Fruit fly (Drosophila melanogaster) whole organism, embryonic: ENCODE results near the gene arm.

Experiments used
- Abd-B ChIP-seq: fragments of 200-800 bp; sonication (Bioruptor generic); optimal IDR thresholded peaks from 2 replicates; lab custom pipeline; 2018; ENCODE audit warnings: missing biosample characterization, mild to moderate bottlenecking, missing genetic modification characterization, moderate library complexity
- Awh ChIP-seq: fragments of 200-800 bp; sonication (Bioruptor generic); IDR thresholded peaks from 2 replicates; pipeline ENCODE4, ENCODE4 v1.3.6; 2022; ENCODE audit warnings: missing biosample characterization, missing genetic modification characterization
- BtbVII ChIP-seq: fragments of 200-800 bp; sonication (Bioruptor generic); optimal IDR thresholded peaks from 3 replicates; lab custom pipeline; 2017; ENCODE audit warnings: missing biosample characterization, mild to moderate bottlenecking, missing genetic modification characterization
- CG1024 ChIP-seq: fragments of 200-800 bp; sonication (Bioruptor generic); IDR thresholded peaks from 2 replicates; pipeline ENCODE4 v1.3.6; 2022; ENCODE audit warnings: missing biosample characterization, missing genetic modification characterization
- CG10267 ChIP-seq: fragments of 200-800 bp; sonication (Bioruptor generic); optimal IDR thresholded peaks from 2 replicates; lab custom pipeline; 2018; ENCODE audit warnings: missing biosample characterization, mild to moderate bottlenecking, missing genetic modification characterization, moderate library complexity
- CG11085 ChIP-seq: fragments of 200-800 bp; sonication (Bioruptor generic); IDR thresholded peaks from 2 replicates; pipeline ENCODE4 v1.3.6; 2022; ENCODE audit warnings: missing biosample characterization, missing genetic modification characterization
- CG11456 ChIP-seq: fragments of 200-800 bp; sonication (Bioruptor generic); IDR thresholded peaks from 3 replicates; pipeline ENCODE4 v1.3.6; 2022; ENCODE audit warnings: missing biosample characterization, missing genetic modification characterization
- CG13123 ChIP-seq: fragments of 200-800 bp; sonication (Bioruptor generic); optimal IDR thresholded peaks from 2 replicates; lab custom pipeline; 2016; ENCODE audit warnings: missing biosample characterization, missing genetic modification characterization
- CG13894 ChIP-seq: fragments of 200-800 bp; sonication (Bioruptor generic); optimal IDR thresholded peaks from 3 replicates; lab custom pipeline; 2018; ENCODE audit warnings: missing biosample characterization, mild to moderate bottlenecking, missing genetic modification characterization, moderate library complexity
- CG14441 ChIP-seq: fragments of 200-800 bp; sonication (Bioruptor generic); IDR thresholded peaks from 2 replicates; pipeline ENCODE4 v1.3.6; 2022; ENCODE audit warnings: missing biosample characterization, missing genetic modification characterization
- CG14667 ChIP-seq: fragments of 200-800 bp; sonication (Bioruptor generic); IDR thresholded peaks from 2 replicates; pipeline ENCODE4 v1.3.6; 2022; ENCODE audit warnings: missing biosample characterization, missing genetic modification characterization
- CG18619 ChIP-seq: fragments of 200-800 bp; sonication (Bioruptor generic); optimal IDR thresholded peaks from 3 replicates; lab custom pipeline; 2017; ENCODE audit warnings: missing biosample characterization, mild to moderate bottlenecking, missing genetic modification characterization
- CG30020 ChIP-seq: fragments of 200-800 bp; optimal IDR thresholded peaks from 2 replicates; lab custom pipeline; 2019; ENCODE audit warnings: missing biosample characterization, mild to moderate bottlenecking, missing genetic modification characterization, moderate library complexity
- CG33213 ChIP-seq: fragments of 200-800 bp; sonication (Bioruptor generic); optimal IDR thresholded peaks from 3 replicates; lab custom pipeline; 2016; ENCODE audit warnings: missing biosample characterization, missing genetic modification characterization
- CG33557 ChIP-seq: fragments of 200-800 bp; sonication (Bioruptor generic); optimal IDR thresholded peaks from 2 replicates; lab custom pipeline; 2019; ENCODE audit warnings: missing biosample characterization, mild to moderate bottlenecking, missing genetic modification characterization, moderate library complexity
- CG3407 ChIP-seq: fragments of 200-800 bp; sonication (Bioruptor generic); optimal IDR thresholded peaks from 2 replicates; lab custom pipeline; 2018; ENCODE audit warnings: missing biosample characterization, mild to moderate bottlenecking, missing genetic modification characterization
- CG3838 ChIP-seq: fragments of 200-800 bp; sonication (Bioruptor generic); optimal IDR thresholded peaks from 3 replicates; lab custom pipeline; 2016; ENCODE audit warnings: missing biosample characterization, missing genetic modification characterization
- CG4424 ChIP-seq: fragments of 200-800 bp; sonication (Bioruptor generic); optimal IDR thresholded peaks from 3 replicates; lab custom pipeline; 2016; ENCODE audit warnings: missing biosample characterization, missing genetic modification characterization
- CG4854 ChIP-seq: fragments of 200-800 bp; sonication (Bioruptor generic); optimal IDR thresholded peaks from 2 replicates; lab custom pipeline; 2016; ENCODE audit warnings: missing biosample characterization, missing genetic modification characterization, inconsistent platforms
- CG7745 ChIP-seq: fragments of 200-800 bp; sonication (Bioruptor generic); optimal IDR thresholded peaks from 2 replicates; lab custom pipeline; 2018; ENCODE audit warnings: missing biosample characterization, mild to moderate bottlenecking, missing genetic modification characterization, moderate library complexity
- CG8089 ChIP-seq: fragments of 200-800 bp; sonication (Bioruptor generic); optimal IDR thresholded peaks from 3 replicates; lab custom pipeline; 2016; ENCODE audit warnings: missing biosample characterization, missing genetic modification characterization
- CG8359 ChIP-seq: fragments of 200-800 bp; sonication (Bioruptor generic); optimal IDR thresholded peaks from 2 replicates; lab custom pipeline; 2017; ENCODE audit warnings: missing biosample characterization, mild to moderate bottlenecking, missing genetic modification characterization, borderline replicate concordance
- CG9932 ChIP-seq: fragments of 200-800 bp; sonication (Bioruptor generic); IDR thresholded peaks from 2 replicates; pipeline ENCODE4 v1.3.6; 2022; ENCODE audit warnings: missing biosample characterization, missing genetic modification characterization
- Dek ChIP-seq: fragments of 200-800 bp; sonication (Bioruptor generic); optimal IDR thresholded peaks from 3 replicates; lab custom pipeline; 2019; ENCODE audit warnings: missing biosample characterization, mild to moderate bottlenecking, missing genetic modification characterization, moderate library complexity
- E2f1 ChIP-seq: fragments of 200-800 bp; sonication (Bioruptor generic); IDR thresholded peaks from 2 replicates; pipeline ENCODE4 v1.3.6; 2022; ENCODE audit warnings: missing biosample characterization, missing genetic modification characterization
- Ets97D ChIP-seq: fragments of 200-800 bp; sonication (Bioruptor generic); optimal IDR thresholded peaks from 3 replicates; lab custom pipeline; 2016; ENCODE audit warnings: missing biosample characterization, missing genetic modification characterization
- Fer1 ChIP-seq: fragments of 200-800 bp; sonication (Bioruptor generic); optimal IDR thresholded peaks from 2 replicates; lab custom pipeline; 2017; ENCODE audit warnings: missing biosample characterization, mild to moderate bottlenecking, missing genetic modification characterization
- HHEX ChIP-seq: fragments of 200-800 bp; sonication (Bioruptor generic); optimal IDR thresholded peaks from 3 replicates; lab custom pipeline; 2017; ENCODE audit warnings: missing biosample characterization, mild to moderate bottlenecking, missing genetic modification characterization, missing genetic modification reagents
- Hey ChIP-seq: fragments of 200-800 bp; sonication (Bioruptor generic); optimal IDR thresholded peaks from 3 replicates; lab custom pipeline; 2018; ENCODE audit warnings: missing biosample characterization, mild to moderate bottlenecking, missing genetic modification characterization
- Lim3 ChIP-seq: fragments of 200-800 bp; sonication (Bioruptor generic); IDR thresholded peaks from 2 replicates; pipeline ENCODE4 v1.3.6; 2022; ENCODE audit warnings: missing biosample characterization, missing genetic modification characterization
- Lpt ChIP-seq: fragments of >200 bp; optimal IDR thresholded peaks from 2 replicates; lab custom pipeline; 2018; ENCODE audit warnings: missing biosample characterization, missing genetic modification characterization
- Max ChIP-seq: fragments of 200-800 bp; sonication (Bioruptor generic); optimal IDR thresholded peaks from 2 replicates; lab custom pipeline; 2016; ENCODE audit warnings: missing biosample characterization, mild to moderate bottlenecking, missing genetic modification characterization
- NC2β ChIP-seq: fragments of 200-800 bp; sonication (Bioruptor generic); optimal IDR thresholded peaks from 2 replicates; lab custom pipeline; 2016; ENCODE audit warnings: missing biosample characterization, missing genetic modification characterization
- NK7.1 ChIP-seq: fragments of 200-800 bp; sonication (Bioruptor generic); optimal IDR thresholded peaks from 3 replicates; lab custom pipeline; 2016; ENCODE audit warnings: missing biosample characterization, missing genetic modification characterization
- Rx ChIP-seq: fragments of 200-800 bp; sonication (Bioruptor generic); IDR thresholded peaks from 2 replicates; pipeline ENCODE4 v1.3.6; 2022; ENCODE audit warnings: missing biosample characterization, missing genetic modification characterization
- Six4 ChIP-seq: fragments of 200-800 bp; sonication (Bioruptor generic); optimal IDR thresholded peaks from 2 replicates; lab custom pipeline; 2016; ENCODE audit warnings: missing biosample characterization, missing genetic modification characterization
- Sox100B ChIP-seq: fragments of 200-800 bp; sonication (Bioruptor generic); optimal IDR thresholded peaks from 3 replicates; lab custom pipeline; 2018; ENCODE audit warnings: missing biosample characterization, mild to moderate bottlenecking, missing genetic modification characterization
- Sox102F ChIP-seq: fragments of 200-800 bp; sonication (Bioruptor generic); optimal IDR thresholded peaks from 2 replicates; lab custom pipeline; 2018; ENCODE audit warnings: missing biosample characterization, mild to moderate bottlenecking, missing genetic modification characterization, moderate library complexity
- Ssrp ChIP-seq: fragments of 200-800 bp; sonication (Bioruptor generic); optimal IDR thresholded peaks from 2 replicates; lab custom pipeline; 2018; ENCODE audit warnings: missing biosample characterization, mild to moderate bottlenecking, missing genetic modification characterization, moderate library complexity
- cad ChIP-seq: fragments of >200 bp; optimal IDR thresholded peaks from 2 replicates; lab custom pipeline; 2017; ENCODE audit warnings: missing biosample characterization, missing genetic modification characterization
- danr ChIP-seq: fragments of 200-800 bp; sonication (Bioruptor generic); IDR thresholded peaks from 2 replicates; pipeline ENCODE4 v1.3.6; 2022; ENCODE audit warnings: missing biosample characterization, missing genetic modification characterization
- dati ChIP-seq: fragments of 200-800 bp; sonication (Bioruptor generic); IDR thresholded peaks from 2 replicates; pipeline ENCODE4 v1.3.6; 2022; ENCODE audit warnings: missing biosample characterization, missing genetic modification characterization
- ems ChIP-seq: fragments of 200-800 bp; sonication (Bioruptor generic); optimal IDR thresholded peaks from 3 replicates; lab custom pipeline; 2016; ENCODE audit warnings: missing biosample characterization, missing genetic modification characterization
- fu2 ChIP-seq: fragments of 200-800 bp; sonication (Bioruptor generic); optimal IDR thresholded peaks from 2 replicates; lab custom pipeline; 2016; ENCODE audit warnings: missing biosample characterization, missing genetic modification characterization
- mld ChIP-seq: fragments of 200-800 bp; sonication (Bioruptor generic); IDR thresholded peaks from 3 replicates; pipeline ENCODE4 v1.3.6; 2022; ENCODE audit warnings: missing biosample characterization, missing genetic modification characterization; ENCODE audit not compliant: partially characterized antibody
- phol ChIP-seq: fragments of 200-800 bp; sonication (Bioruptor generic); optimal IDR thresholded peaks from 3 replicates; lab custom pipeline; 2018; ENCODE audit warnings: missing biosample characterization, mild to moderate bottlenecking, missing genetic modification characterization, moderate library complexity
- sc ChIP-seq, 3 experiments: fragments of >200 bp in 2 of 3; fragments of 200-800 bp in 1 of 3; sonication (Bioruptor generic) in 1 of 3; optimal IDR thresholded peaks; 2 replicates in 2 of 3; 3 replicates in 1 of 3; lab custom pipeline; 2017; ENCODE audit warnings: mild to moderate bottlenecking in 1 of 3, missing biosample characterization in 1 of 3, missing genetic modification characterization in 1 of 3, missing genetic modification reagents in 1 of 3
- sim ChIP-seq: fragments of 200-800 bp; sonication (Bioruptor generic); IDR thresholded peaks from 2 replicates; pipeline ENCODE4 v1.3.6; 2022; ENCODE audit warnings: missing biosample characterization, missing genetic modification characterization
- tap ChIP-seq: fragments of 200-800 bp; optimal IDR thresholded peaks from 3 replicates; lab custom pipeline; 2019; ENCODE audit warnings: missing biosample characterization, mild to moderate bottlenecking, missing genetic modification characterization, moderate library complexity
- twi ChIP-seq: fragments of 200-800 bp; optimal IDR thresholded peaks from 2 replicates; lab custom pipeline; 2019; ENCODE audit warnings: missing biosample characterization, mild to moderate bottlenecking, missing genetic modification characterization, moderate library complexity
- zen2 ChIP-seq: fragments of 200-800 bp; sonication (Bioruptor generic); IDR thresholded peaks from 3 replicates; pipeline ENCODE4 v1.3.6; 2022; ENCODE audit warnings: missing biosample characterization, missing genetic modification characterization; ENCODE audit not compliant: partially characterized antibody
- zfh2 ChIP-seq: fragments of 200-800 bp; sonication (Bioruptor generic); optimal IDR thresholded peaks from 2 replicates; lab custom pipeline; 2016; ENCODE audit warnings: missing biosample characterization, missing genetic modification characterization

The arm gene

DNA sequence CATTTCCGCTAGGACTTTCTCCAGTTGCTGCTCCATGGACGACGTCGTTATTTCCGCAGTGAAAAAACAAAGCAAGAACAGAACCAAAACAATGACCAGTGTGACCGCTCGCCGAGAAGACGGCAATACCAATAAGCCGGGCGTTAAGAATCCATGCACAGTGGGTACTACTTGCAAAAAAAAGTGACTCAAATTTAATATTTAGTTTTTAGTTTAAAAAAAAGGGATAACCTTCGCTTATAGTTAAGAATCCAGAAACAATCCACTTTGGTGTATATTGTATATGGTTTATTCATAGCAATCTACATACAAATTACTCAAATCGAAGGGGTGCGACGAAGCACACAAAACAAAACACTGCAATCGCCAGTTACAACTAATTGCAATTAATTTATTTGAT lies 41.6 kb downstream of the arm start, which contains the start of gene Lamtor5 (continued):
- TF ChIP-seq Rx (GFP tag; lab: Robert Waterston, UW) (no peak), sc (optimal IDR thresholded peaks at IDR 0.05; lab: Kevin White, UChicago) (no peak), sc (GFP tag; optimal IDR thresholded peaks at IDR 0.05; lab: Kevin White, UChicago) (no peak), danr (GFP tag; lab: Robert Waterston, UW) (no peak), phol (tag; lab: Kevin White, UChicago) (peak; percentile 41), CG1024 (GFP tag; lab: Robert Waterston, UW) (no peak), fu2 (GFP tag; lab: Kevin White, UChicago) (peak; percentile 14), Sox102F (peak; percentile 27), NK7.1 (no peak), CG9932 (GFP tag; lab: Robert Waterston, UW) (peak; percentile 76), zfh2 (peak; percentile 10), BtbVII (GFP tag; lab: Kevin White, UChicago) (peak; percentile 53), twi (no peak), E2f1 (GFP tag; lab: Robert Waterston, UW) (no peak), CG3838 (no peak), CG14667 (GFP tag; lab: Robert Waterston, UW) (no peak), CG18619 (peak; percentile 22), CG14441 (GFP tag; lab: Robert Waterston, UW) (no peak), Lpt (GFP tag; lab: Kevin White, UChicago) (no peak), CG8089 (GFP tag; lab: Kevin White, UChicago) (no peak), Six4 (no peak), CG33213 (GFP tag; lab: Kevin White, UChicago) (peak; percentile 2), HHEX (GFP tag; lab: Kevin White, UChicago) (peak; percentile 42), CG7745 (tag; lab: Kevin White, UChicago) (no peak), cad (GFP tag; lab: Kevin White, UChicago) (no peak), Lim3 (GFP tag; lab: Robert Waterston, UW) (no peak), Dek (tag; lab: Kevin White, UChicago) (peak; percentile 34), tap (tag; lab: Kevin White, UChicago) (no peak), Ssrp (tag; lab: Kevin White, UChicago) (peak; percentile 32), Fer1 (GFP tag; lab: Kevin White, UChicago) (peak; percentile 55), Sox100B (GFP tag; lab: Kevin White, UChicago) (no peak), CG13123 (GFP tag; lab: Kevin White, UChicago) (no peak), CG33557 (no peak), sim (GFP tag; lab: Robert Waterston, UW) (no peak), CG4854 (peak; percentile 2), mld (GFP tag; lab: Robert Waterston, UW) (no peak), CG3407 (GFP tag; lab: Kevin White, UChicago) (no peak), ems (peak; percentile 46), NC2β (GFP tag; lab: Kevin White, UChicago) (peak; percentile 1), CG4424 (GFP tag; lab: Kevin White, UChicago) (no peak), CG10267 (tag; lab: Kevin White, UChicago) (peak; percentile 41), CG11085 (no peak), Abd-B (no peak), CG8359 (GFP tag; lab: Kevin White, UChicago) (no peak), zen2 (GFP tag; lab: Robert Waterston, UW) (no peak), CG30020 (tag; lab: Kevin White, UChicago) (no peak), CG11456 (GFP tag; lab: Robert Waterston, UW) (0 out of 3 replicates have a peak, but pooled peaks have one; percentile 33), Max (GFP tag; lab: Kevin White, UChicago) (peak; percentile 24), Ets97D (GFP tag; lab: Kevin White, UChicago) (peak; percentile 28), Awh (GFP tag; lab: Robert Waterston, UW) (no peak), CG13894 (tag; lab: Kevin White, UChicago) (peak; percentile 43), Hey (tag; lab: Kevin White, UChicago) (no peak), dati (GFP tag; lab: Robert Waterston, UW) (no peak)
